Fruit fly (Drosophila melanogaster) whole organism, embryonic: ENCODE data around the gene CG14631.

Source experiments
- Antp ChIP-seq: fragments of 200-800 bp; sonication (Bioruptor generic); optimal IDR thresholded peaks from 3 replicates; lab custom pipeline; 2016; ENCODE audit warnings: missing biosample characterization, missing genetic modification characterization
- CG11085 ChIP-seq: fragments of 200-800 bp; sonication (Bioruptor generic); IDR thresholded peaks from 2 replicates; pipeline ENCODE4 v1.3.6; 2022; ENCODE audit warnings: missing biosample characterization, missing genetic modification characterization
- CG11456 ChIP-seq: fragments of 200-800 bp; sonication (Bioruptor generic); IDR thresholded peaks from 3 replicates; pipeline ENCODE4 v1.3.6; 2022; ENCODE audit warnings: missing biosample characterization, missing genetic modification characterization
- CG12659 ChIP-seq: fragments of 200-800 bp; sonication (Bioruptor generic); optimal IDR thresholded peaks from 3 replicates; lab custom pipeline; 2017; ENCODE audit warnings: mild to moderate bottlenecking, missing biosample characterization, missing genetic modification reagents, missing genetic modification characterization
- CG13424 ChIP-seq: fragments of 200-800 bp; sonication (Bioruptor generic); optimal IDR thresholded peaks from 2 replicates; lab custom pipeline; 2019; ENCODE audit warnings: missing biosample characterization, mild to moderate bottlenecking, missing genetic modification characterization, moderate library complexity
- CG14667 ChIP-seq: fragments of 200-800 bp; sonication (Bioruptor generic); IDR thresholded peaks from 2 replicates; pipeline ENCODE4 v1.3.6; 2022; ENCODE audit warnings: missing biosample characterization, missing genetic modification characterization
- CG15073 ChIP-seq: fragments of 200-800 bp; sonication (Bioruptor generic); optimal IDR thresholded peaks from 2 replicates; lab custom pipeline; 2016; ENCODE audit warnings: missing biosample characterization, missing genetic modification characterization
- CG15514 ChIP-seq: fragments of 200-800 bp; sonication (Bioruptor generic); optimal IDR thresholded peaks from 3 replicates; lab custom pipeline; 2017; ENCODE audit warnings: missing biosample characterization, missing genetic modification characterization, mild to moderate bottlenecking, moderate library complexity, missing genetic modification reagents
- CG17829 ChIP-seq: fragments of 200-800 bp; optimal IDR thresholded peaks from 2 replicates; lab custom pipeline; 2019; ENCODE audit warnings: missing biosample characterization, mild to moderate bottlenecking, missing genetic modification characterization, moderate library complexity
- CG2120 ChIP-seq: fragments of 200-800 bp; sonication (Bioruptor generic); optimal IDR thresholded peaks from 3 replicates; lab custom pipeline; 2016; ENCODE audit warnings: missing biosample characterization, missing genetic modification characterization
- CG2129 ChIP-seq: fragments of 200-800 bp; sonication (Bioruptor generic); IDR thresholded peaks from 2 replicates; pipeline ENCODE4 v1.3.6; 2022; ENCODE audit warnings: missing biosample characterization, missing genetic modification characterization; ENCODE audit not compliant: partially characterized antibody
- CG30020 ChIP-seq: fragments of 200-800 bp; optimal IDR thresholded peaks from 2 replicates; lab custom pipeline; 2019; ENCODE audit warnings: missing biosample characterization, mild to moderate bottlenecking, missing genetic modification characterization, moderate library complexity
- CG32772 ChIP-seq: fragments of 200-800 bp; sonication (Bioruptor generic); IDR thresholded peaks from 2 replicates; pipeline ENCODE4 v1.3.6; 2022; ENCODE audit warnings: missing biosample characterization, missing genetic modification characterization
- CG3281 ChIP-seq: fragments of 200-800 bp; sonication (Bioruptor generic); optimal IDR thresholded peaks from 3 replicates; lab custom pipeline; 2017; ENCODE audit warnings: missing biosample characterization, mild to moderate bottlenecking, missing genetic modification characterization
- CG3847 ChIP-seq: fragments of 200-800 bp; sonication (Bioruptor generic); IDR thresholded peaks from 2 replicates; pipeline ENCODE4 v1.3.6; 2022; ENCODE audit warnings: missing biosample characterization, missing genetic modification characterization
- CG3995 ChIP-seq: fragments of 200-800 bp; sonication (Bioruptor generic); optimal IDR thresholded peaks from 3 replicates; lab custom pipeline; 2016; ENCODE audit warnings: missing biosample characterization, missing genetic modification characterization
- CG4617 ChIP-seq: fragments of 200-800 bp; sonication (Bioruptor generic); optimal IDR thresholded peaks from 3 replicates; lab custom pipeline; 2016; ENCODE audit warnings: missing biosample characterization, missing genetic modification characterization, borderline replicate concordance
- CG5180 ChIP-seq: fragments of 200-800 bp; sonication (Bioruptor generic); optimal IDR thresholded peaks from 3 replicates; lab custom pipeline; 2017; ENCODE audit warnings: missing biosample characterization, missing genetic modification characterization, mild to moderate bottlenecking, moderate library complexity, missing genetic modification reagents
- CG6765 ChIP-seq: fragments of 200-800 bp; sonication (Bioruptor generic); optimal IDR thresholded peaks from 3 replicates; lab custom pipeline; 2017; ENCODE audit warnings: missing biosample characterization, mild to moderate bottlenecking, missing genetic modification characterization
- Dbx ChIP-seq: fragments of 200-800 bp; sonication (Bioruptor generic); IDR thresholded peaks from 3 replicates; pipeline ENCODE4 v1.3.6; 2022; ENCODE audit warnings: missing biosample characterization, missing genetic modification characterization
- Dp ChIP-seq: fragments of 200-800 bp; sonication (Bioruptor generic); optimal IDR thresholded peaks from 2 replicates; lab custom pipeline; 2018; ENCODE audit warnings: missing biosample characterization, mild to moderate bottlenecking, missing genetic modification characterization, moderate library complexity
- H15 ChIP-seq: fragments of 200-800 bp; sonication (Bioruptor generic); IDR thresholded peaks from 3 replicates; pipeline ENCODE4 v1.3.6; 2022; ENCODE audit warnings: missing biosample characterization, missing genetic modification characterization
- HmgD ChIP-seq: fragments of 200-800 bp; sonication (Bioruptor generic); optimal IDR thresholded peaks from 3 replicates; lab custom pipeline; 2016; ENCODE audit warnings: missing biosample characterization, missing genetic modification characterization
- HmgZ ChIP-seq: fragments of 200-800 bp; sonication (Bioruptor generic); optimal IDR thresholded peaks from 2 replicates; lab custom pipeline; 2018; ENCODE audit warnings: missing biosample characterization, mild to moderate bottlenecking, missing genetic modification characterization
- Myb ChIP-seq: fragments of 200-800 bp; sonication (Bioruptor generic); optimal IDR thresholded peaks from 2 replicates; lab custom pipeline; 2016; ENCODE audit warnings: missing biosample characterization, missing genetic modification characterization
- NfI ChIP-seq: fragments of 200-800 bp; sonication (Bioruptor generic); optimal IDR thresholded peaks from 3 replicates; lab custom pipeline; 2018; ENCODE audit warnings: missing biosample characterization, mild to moderate bottlenecking, missing genetic modification characterization, moderate library complexity
- Opbp ChIP-seq: fragments of 200-800 bp; sonication (Bioruptor generic); IDR thresholded peaks from 3 replicates; pipeline ENCODE4 v1.3.6; 2022; ENCODE audit warnings: missing biosample characterization, missing genetic modification characterization; ENCODE audit not compliant: partially characterized antibody
- Pdp1 ChIP-seq, 2 experiments: fragments of 200-800 bp; sonication (Bioruptor generic); optimal IDR thresholded peaks; 3 replicates each; lab custom pipeline; 2016; ENCODE audit warnings: missing biosample characterization in 2 of 2, missing genetic modification characterization in 2 of 2, mild to moderate bottlenecking in 1 of 2, moderate library complexity in 1 of 2
- Rfx ChIP-seq: fragments of 200-800 bp; sonication (Bioruptor generic); IDR thresholded peaks from 2 replicates; pipeline ENCODE4 v1.3.6; 2022; ENCODE audit warnings: missing biosample characterization, missing genetic modification characterization
- Sin3A ChIP-seq: fragments of >200 bp; optimal IDR thresholded peaks from 2 replicates; lab custom pipeline; 2018
- bbx ChIP-seq: fragments of 200-800 bp; sonication (Bioruptor generic); IDR thresholded peaks from 2 replicates; pipeline ENCODE4 v1.3.6; 2022; ENCODE audit warnings: missing biosample characterization, missing genetic modification characterization; ENCODE audit not compliant: partially characterized antibody
- ci ChIP-seq: fragments of 200-800 bp; sonication (Bioruptor generic); IDR thresholded peaks from 3 replicates; pipeline ENCODE4 v1.3.6; 2022; ENCODE audit warnings: missing biosample characterization, missing genetic modification characterization
- gfzf ChIP-seq: fragments of 200-800 bp; sonication (Bioruptor generic); optimal IDR thresholded peaks from 2 replicates; lab custom pipeline; 2016; ENCODE audit warnings: missing biosample characterization, mild to moderate bottlenecking, missing genetic modification characterization, moderate library complexity
- grn ChIP-seq: fragments of 200-800 bp; sonication (Bioruptor generic); optimal IDR thresholded peaks from 3 replicates; lab custom pipeline; 2017; ENCODE audit warnings: missing biosample characterization, missing genetic modification characterization
- gro ChIP-seq: fragments of 200-800 bp; sonication (Bioruptor generic); optimal IDR thresholded peaks from 2 replicates; lab custom pipeline; 2016; ENCODE audit warnings: missing biosample characterization, missing genetic modification characterization
- hbn ChIP-seq: fragments of 200-800 bp; sonication (Bioruptor generic); IDR thresholded peaks from 2 replicates; pipeline ENCODE4 v1.3.6; 2022; ENCODE audit warnings: missing biosample characterization, missing genetic modification characterization; ENCODE audit not compliant: partially characterized antibody
- lbe ChIP-seq: fragments of 200-800 bp; sonication (Bioruptor generic); optimal IDR thresholded peaks from 2 replicates; lab custom pipeline; 2016; ENCODE audit warnings: missing biosample characterization, mild to moderate bottlenecking, missing genetic modification characterization
- maf-S ChIP-seq: fragments of 200-800 bp; sonication (Bioruptor generic); optimal IDR thresholded peaks from 2 replicates; lab custom pipeline; 2016; ENCODE audit warnings: missing biosample characterization, missing genetic modification characterization
- nerfin-2 ChIP-seq: fragments of 200-800 bp; sonication (Bioruptor generic); IDR thresholded peaks from 2 replicates; pipeline ENCODE4 v1.3.6; 2022; ENCODE audit warnings: missing biosample characterization, missing genetic modification characterization; ENCODE audit not compliant: partially characterized antibody
- nmo ChIP-seq: fragments of 200-800 bp; sonication (Bioruptor generic); optimal IDR thresholded peaks from 2 replicates; lab custom pipeline; 2018; ENCODE audit warnings: missing biosample characterization, mild to moderate bottlenecking, missing genetic modification characterization, moderate library complexity
- onecut ChIP-seq: fragments of 200-800 bp; sonication (Bioruptor generic); IDR thresholded peaks from 2 replicates; pipeline ENCODE4 v1.3.6; 2022; ENCODE audit warnings: missing biosample characterization, missing genetic modification characterization
- pros ChIP-seq: fragments of 200-800 bp; sonication (Bioruptor generic); optimal IDR thresholded peaks from 3 replicates; lab custom pipeline; 2019; ENCODE audit warnings: missing biosample characterization, mild to moderate bottlenecking, missing genetic modification characterization, moderate library complexity
- pzg ChIP-seq: fragments of 200-800 bp; sonication (Bioruptor generic); optimal IDR thresholded peaks from 3 replicates; lab custom pipeline; 2018; ENCODE audit warnings: missing biosample characterization, mild to moderate bottlenecking, missing genetic modification characterization, moderate library complexity
- sens ChIP-seq: fragments of 200-800 bp; sonication (Bioruptor generic); peaks from one replicate; lab custom pipeline; 2016; ENCODE audit warnings: missing biosample characterization, missing genetic modification characterization
- slou ChIP-seq: fragments of 200-800 bp; sonication (Bioruptor generic); optimal IDR thresholded peaks from 3 replicates; lab custom pipeline; 2016; ENCODE audit warnings: missing biosample characterization, missing genetic modification characterization
- sqz ChIP-seq: fragments of 200-800 bp; sonication (Bioruptor generic); optimal IDR thresholded peaks from 3 replicates; lab custom pipeline; 2018; ENCODE audit warnings: missing biosample characterization, mild to moderate bottlenecking, missing genetic modification characterization
- stc ChIP-seq: fragments of 200-800 bp; sonication (Bioruptor generic); IDR thresholded peaks from 2 replicates; pipeline ENCODE4 v1.3.6; 2022; ENCODE audit warnings: missing biosample characterization, missing genetic modification characterization
- toy ChIP-seq: fragments of 200-800 bp; sonication (Bioruptor generic); IDR thresholded peaks from 2 replicates; pipeline ENCODE4 v1.3.6; 2022; ENCODE audit warnings: missing biosample characterization, missing genetic modification characterization
- unc-4 ChIP-seq: fragments of 200-800 bp; sonication (Bioruptor generic); IDR thresholded peaks from 2 replicates; pipeline ENCODE4 v1.3.6; 2022; ENCODE audit warnings: missing biosample characterization, missing genetic modification characterization; ENCODE audit not compliant: partially characterized antibody
- zfh2 ChIP-seq: fragments of 200-800 bp; sonication (Bioruptor generic); optimal IDR thresholded peaks from 2 replicates; lab custom pipeline; 2016; ENCODE audit warnings: missing biosample characterization, missing genetic modification characterization

Gene CG14631

DNA sequence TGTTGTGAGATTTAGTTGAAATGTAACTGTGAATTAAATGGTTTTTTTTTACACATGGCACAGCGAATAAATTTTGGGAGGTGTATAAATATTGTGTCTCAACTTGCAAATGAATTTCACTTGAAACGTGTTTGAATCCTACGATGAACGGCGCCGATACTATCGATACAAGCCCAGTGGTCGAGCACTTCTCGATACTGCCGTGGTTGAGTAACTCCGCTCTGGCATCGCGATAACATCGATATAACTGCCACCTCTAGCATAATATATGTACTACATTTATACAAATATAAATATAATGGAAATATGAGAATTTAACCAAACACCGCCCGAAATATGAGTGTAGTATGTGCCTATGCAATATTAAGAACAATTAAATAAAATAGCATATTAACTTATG, 21.2 kb downstream of the CG14631 start (continued):
- TF ChIP-seq HmgZ (peak; percentile 65), CG15514 (peak; percentile 51), sqz (GFP tag; lab: Kevin White, UChicago) (no peak), gfzf (GFP tag; lab: Kevin White, UChicago) (peak; percentile 42), gro (GFP tag; lab: Kevin White, UChicago) (no peak), CG2129 (GFP tag; lab: Robert Waterston, UW) (peak; percentile 97), sens (GFP tag; lab: Kevin White, UChicago) (peak; percentile 44), grn (peak; percentile 76), ci (GFP tag; lab: Robert Waterston, UW) (0 out of 3 replicates have a peak, but pooled peaks have one; percentile 27), nerfin-2 (GFP tag; lab: Robert Waterston, UW) (peak; percentile 97), CG30020 (tag; lab: Kevin White, UChicago) (peak; percentile 5), bbx (GFP tag; lab: Robert Waterston, UW) (peak; percentile 100), slou (GFP tag; lab: Kevin White, UChicago) (no peak), Myb (GFP tag; lab: Kevin White, UChicago) (peak; percentile 16), CG17829 (tag; lab: Kevin White, UChicago) (peak; percentile 25), stc (GFP tag; lab: Robert Waterston, UW) (no peak), lbe (GFP tag; lab: Kevin White, UChicago) (peak; percentile 13), CG3847 (GFP tag; lab: Robert Waterston, UW) (peak; percentile 59; the same call in 1 of the 2 replicates), onecut (GFP tag; lab: Robert Waterston, UW) (no peak), maf-S (GFP tag; lab: Kevin White, UChicago) (no peak), HmgD (peak; percentile 24), unc-4 (GFP tag; lab: Robert Waterston, UW) (peak; percentile 96), Dbx (peak; percentile 59; the same call in 2 of the 3 replicates), CG3995 (GFP tag; lab: Kevin White, UChicago) (peak; percentile 48), hbn (GFP tag; lab: Robert Waterston, UW) (peak; percentile 99), Dp (GFP tag; lab: Kevin White, UChicago) (peak; percentile 89), zfh2 (GFP tag; lab: Kevin White, UChicago) (peak; percentile 35), CG13424 (peak; percentile 8), H15 (peak; percentile 34; the same call in 1 of the 3 replicates), Sin3A (lab: Kevin White, UChicago) (peak; percentile 2), pzg (GFP tag; lab: Kevin White, UChicago) (peak; percentile 85), Rfx (GFP tag; lab: Robert Waterston, UW) (peak; percentile 75), CG12659 (peak; percentile 30), CG11085 (peak; percentile 37; the same call in 1 of the 2 replicates), CG5180 (GFP tag; lab: Kevin White, UChicago) (no peak), CG4617 (GFP tag; lab: Kevin White, UChicago) (peak; percentile 14), CG11456 (GFP tag; lab: Robert Waterston, UW) (peak; percentile 63; the same call in 2 of the 3 replicates), CG3281 (GFP tag; lab: Kevin White, UChicago) (no peak), Opbp (GFP tag; lab: Robert Waterston, UW) (peak; percentile 99), pros (no peak), NfI (no peak), CG32772 (GFP tag; lab: Robert Waterston, UW) (0 out of 2 replicates have a peak, but pooled peaks have one; percentile 31), CG14667 (GFP tag; lab: Robert Waterston, UW) (0 out of 2 replicates have a peak, but pooled peaks have one; percentile 11), nmo (GFP tag; lab: Kevin White, UChicago) (peak; percentile 45), toy (GFP tag; lab: Robert Waterston, UW) (no peak), CG6765 (GFP tag; lab: Kevin White, UChicago) (no peak), Pdp1 (GFP tag; optimal IDR thresholded peaks at IDR 0.05; lab: Kevin White, UChicago) (peak; percentile 20 to 60), CG15073 (GFP tag; lab: Kevin White, UChicago) (no peak), CG2120 (GFP tag; lab: Kevin White, UChicago) (peak; percentile 21), Antp (peak; percentile 9)
